Worm (Caenorhabditis elegans) whole organism, L3 larva: ENCODE results near the gene R07B7.6.
A peak's percentile ranks its signal among the peaks of the same experiment; 100 is the strongest.

Experiments used
- R02D3.7 ChIP-seq: fragments of 150-350 bp; optimal IDR thresholded peaks from 2 replicates; lab custom pipeline; 2014; ENCODE audit warnings: missing biosample characterization, missing genetic modification characterization
- ZK546.5 ChIP-seq: sonication (generic microtip); optimal IDR thresholded peaks from 2 replicates; lab custom pipeline; 2017; ENCODE audit warnings: missing biosample characterization, missing genetic modification characterization
- aly-2 ChIP-seq: fragments of 150-350 bp; optimal IDR thresholded peaks from 2 replicates; lab custom pipeline; 2014; ENCODE audit warnings: missing biosample characterization, missing genetic modification characterization
- ama-1 ChIP-seq: fragments of 150-350 bp; optimal IDR thresholded peaks from 2 replicates; lab custom pipeline; 2018
- ceh-16 ChIP-seq: sonication (generic microtip); optimal IDR thresholded peaks from 2 replicates; lab custom pipeline; 2017; ENCODE audit warnings: missing biosample characterization, missing genetic modification characterization
- ceh-28 ChIP-seq: fragments of 150-350 bp; optimal IDR thresholded peaks from 2 replicates; lab custom pipeline; 2014; ENCODE audit warnings: missing biosample characterization, missing genetic modification reagents, missing genetic modification characterization
- ceh-9 ChIP-seq: sonication (generic microtip); optimal IDR thresholded peaks from 2 replicates; lab custom pipeline; 2018; ENCODE audit warnings: missing biosample characterization, missing genetic modification characterization
- daf-12 ChIP-seq: fragments of 150-350 bp; optimal IDR thresholded peaks from 2 replicates; lab custom pipeline; 2014; ENCODE audit warnings: missing biosample characterization, missing genetic modification reagents, missing genetic modification characterization
- egl-27 ChIP-seq: sonication (generic microtip); optimal IDR thresholded peaks from 4 replicates; lab custom pipeline; 2017; ENCODE audit warnings: missing biosample characterization, missing genetic modification reagents, missing genetic modification characterization
- egl-5 ChIP-seq: fragments of 150-350 bp; optimal IDR thresholded peaks from 2 replicates; lab custom pipeline; 2017; ENCODE audit warnings: missing biosample characterization, missing genetic modification reagents, missing genetic modification characterization, inconsistent platforms
- elt-1 ChIP-seq: fragments of 150-350 bp; optimal IDR thresholded peaks from 2 replicates; lab custom pipeline; 2014; ENCODE audit warnings: missing biosample characterization, missing genetic modification characterization
- elt-2 ChIP-seq: sonication (generic microtip); optimal IDR thresholded peaks from 2 replicates; lab custom pipeline; 2016; ENCODE audit warnings: missing genetic modification reagents, mild to moderate bottlenecking, missing genetic modification characterization, missing compliant biosample characterization
- elt-3 ChIP-seq, 3 experiments: fragments of 150-350 bp in 1 of 3; sonication (generic microtip) in 2 of 3; optimal IDR thresholded peaks; 2 replicates in 2 of 3; 4 replicates in 1 of 3; lab custom pipeline; 2014 to 2017; ENCODE audit warnings: missing biosample characterization in 3 of 3, missing genetic modification characterization in 3 of 3
- eor-1 ChIP-seq, 2 experiments: fragments of 150-350 bp; optimal IDR thresholded peaks; 2 replicates each; lab custom pipeline; 2014 to 2018; ENCODE audit warnings: missing biosample characterization in 2 of 2, missing genetic modification characterization in 2 of 2
- fos-1 ChIP-seq: fragments of 150-350 bp; optimal IDR thresholded peaks from 2 replicates; lab custom pipeline; 2014; ENCODE audit warnings: missing biosample characterization, missing genetic modification characterization
- hmg-11 ChIP-seq: sonication (generic microtip); optimal IDR thresholded peaks from 2 replicates; lab custom pipeline; 2016; ENCODE audit warnings: missing genetic modification characterization, missing compliant biosample characterization
- jun-1 ChIP-seq: fragments of 150-350 bp; optimal IDR thresholded peaks from 2 replicates; lab custom pipeline; 2014; ENCODE audit warnings: missing biosample characterization, missing genetic modification reagents, missing genetic modification characterization
- lin-15B ChIP-seq: fragments of 150-350 bp; optimal IDR thresholded peaks from 2 replicates; lab custom pipeline; 2014; ENCODE audit warnings: missing biosample characterization, missing genetic modification characterization
- lin-39 ChIP-seq: fragments of 150-350 bp; optimal IDR thresholded peaks from 2 replicates; lab custom pipeline; 2018; ENCODE audit warnings: missing biosample characterization, missing genetic modification reagents, missing genetic modification characterization
- mdl-1 ChIP-seq: fragments of 150-350 bp; optimal IDR thresholded peaks from 2 replicates; lab custom pipeline; 2014; ENCODE audit warnings: missing biosample characterization, missing genetic modification characterization
- nfya-1 ChIP-seq: sonication (generic microtip); optimal IDR thresholded peaks from 2 replicates; lab custom pipeline; 2017; ENCODE audit warnings: missing genetic modification characterization, mild to moderate bottlenecking, missing compliant biosample characterization, antibody characterized with exemption, moderate library complexity; ENCODE audit not compliant: insufficient read depth
- nhr-11 ChIP-seq: fragments of 150-350 bp; optimal IDR thresholded peaks from 2 replicates; lab custom pipeline; 2014; ENCODE audit warnings: missing biosample characterization, missing genetic modification characterization
- nhr-23 ChIP-seq: fragments of 150-350 bp; optimal IDR thresholded peaks from 2 replicates; lab custom pipeline; 2014; ENCODE audit warnings: missing biosample characterization, missing genetic modification reagents, missing genetic modification characterization
- nhr-237 ChIP-seq: fragments of 150-350 bp; optimal IDR thresholded peaks from 2 replicates; lab custom pipeline; 2014; ENCODE audit warnings: missing biosample characterization, missing genetic modification characterization
- nhr-25 ChIP-seq: sonication (generic microtip); optimal IDR thresholded peaks from 2 replicates; lab custom pipeline; 2017; ENCODE audit warnings: missing biosample characterization, missing genetic modification characterization
- nhr-43 ChIP-seq: sonication (generic microtip); optimal IDR thresholded peaks from 2 replicates; lab custom pipeline; 2016; ENCODE audit warnings: mild to moderate bottlenecking, missing genetic modification characterization, missing compliant biosample characterization; ENCODE audit not compliant: poor library complexity, severe bottlenecking
- nhr-76 ChIP-seq: fragments of 150-350 bp; sonication (generic microtip); optimal IDR thresholded peaks from 5 replicates; lab custom pipeline; 2014; ENCODE audit warnings: missing biosample characterization, missing genetic modification characterization
- nhr-77 ChIP-seq: fragments of 150-350 bp; optimal IDR thresholded peaks from 2 replicates; lab custom pipeline; 2014; ENCODE audit warnings: missing biosample characterization, missing genetic modification characterization
- pha-4 ChIP-seq: fragments of 150-350 bp; optimal IDR thresholded peaks from 2 replicates; lab custom pipeline; 2014; ENCODE audit warnings: missing biosample characterization, missing genetic modification reagents, missing genetic modification characterization
- pqm-1 ChIP-seq: fragments of 150-350 bp; optimal IDR thresholded peaks from 2 replicates; lab custom pipeline; 2017; ENCODE audit warnings: missing biosample characterization, missing genetic modification characterization, inconsistent platforms
- sea-2 ChIP-seq: fragments of 150-350 bp; sonication (generic microtip); optimal IDR thresholded peaks from 4 replicates; lab custom pipeline; 2014; ENCODE audit warnings: missing biosample characterization, missing genetic modification reagents, missing genetic modification characterization
- skn-1 ChIP-seq: fragments of 150-350 bp; optimal IDR thresholded peaks from 2 replicates; lab custom pipeline; 2014; ENCODE audit warnings: missing biosample characterization, missing genetic modification characterization
- snpc-4 ChIP-seq: fragments of 150-350 bp; optimal IDR thresholded peaks from 2 replicates; lab custom pipeline; 2014; ENCODE audit warnings: missing biosample characterization, missing genetic modification characterization
- ztf-4 ChIP-seq: fragments of 150-350 bp; optimal IDR thresholded peaks from 2 replicates; lab custom pipeline; 2014; ENCODE audit warnings: missing biosample characterization, missing genetic modification characterization

Gene R07B7.6

DNA sequence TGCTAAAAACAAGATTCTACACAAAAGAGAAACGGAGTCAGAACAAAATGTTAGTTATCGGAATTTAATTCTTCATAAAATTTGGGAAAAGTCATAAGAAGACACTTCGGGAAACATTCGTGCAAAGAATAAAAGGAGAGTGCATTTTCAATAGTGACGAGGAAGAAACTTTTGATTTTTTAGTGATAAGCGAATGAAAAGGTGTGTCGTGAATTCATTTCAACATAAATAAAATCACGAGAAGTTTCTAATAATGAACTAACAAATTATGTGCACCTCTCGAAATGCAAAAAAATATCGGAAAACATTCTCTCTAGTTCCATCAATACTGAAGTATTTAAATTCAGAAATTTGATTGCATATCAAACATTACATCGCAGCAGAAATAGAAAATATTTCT, 1.2 kb upstream of the R07B7.6 start:
- TF ChIP-seq pha-4 (tag; lab: Kevin White, UChicago) (peak; percentile 57), R02D3.7 (tag; lab: Kevin White, UChicago) (no peak), ceh-28 (tag; lab: Kevin White, UChicago) (no peak), pqm-1 (tag; lab: Kevin White, UChicago) (peak; percentile 75), elt-2 (tag; lab: Kevin White, UChicago) (peak; percentile 68), nfya-1 (tag; lab: Kevin White, UChicago) (no peak), nhr-237 (no peak), eor-1 (tag; optimal IDR thresholded peaks at IDR 0.05; lab: Kevin White, UChicago) (no peak)
- TF ChIP-seq, all 47 proteins: peak for 3

DNA sequence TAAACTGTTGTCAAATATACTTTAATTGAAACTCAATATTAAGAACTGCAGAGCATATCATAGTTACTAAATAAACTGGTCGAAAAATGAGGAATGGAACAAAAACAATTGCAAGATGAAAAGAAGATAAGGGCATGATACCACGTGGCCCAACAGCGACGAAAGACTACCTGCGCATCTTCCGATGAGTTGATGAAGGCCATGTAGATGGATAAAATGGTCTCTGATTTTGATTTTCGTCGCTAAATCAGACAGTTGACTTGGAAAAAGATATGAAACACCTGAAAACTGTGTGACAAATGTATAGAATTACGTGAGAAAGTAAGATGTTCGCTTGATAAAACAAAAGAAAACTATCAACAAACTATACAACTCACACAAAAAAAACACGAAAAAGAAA, 3.3 kb downstream of the R07B7.6 start:
- TF ChIP-seq nhr-23 (tag; lab: Kevin White, UChicago) (peak; percentile 22), nhr-43 (peak; percentile 58), lin-39 (tag; lab: Kevin White, UChicago) (no peak), nhr-76 (tag; lab: Kevin White, UChicago) (no peak), nhr-25 (tag; lab: Kevin White, UChicago) (peak; percentile 85), ceh-9 (no peak), mdl-1 (peak; percentile 1), elt-1 (tag; lab: Kevin White, UChicago) (peak; percentile 55), elt-3 (tag; optimal IDR thresholded peaks at IDR 0.05; lab: Kevin White, UChicago) (peak in 2 of 3 experiments; percentile 12 to 27)
- TF ChIP-seq, all 47 proteins: peak for 6

ce11 chrV:12070419-12070818, 4.4 kb downstream of the R07B7.6 start, which contains the start of gene kmo-1:
TSS of gene kmo-1 (minus strand) at chrV:12070519.
- no peak for TF ChIP-seq skn-1 (tag; lab: Kevin White, UChicago)
- TF ChIP-seq ama-1 = no peak
- TF ChIP-seq ZK546.5 (tag; lab: Kevin White, UChicago) = no peak
- no peak for TF ChIP-seq elt-3 (tag; optimal IDR thresholded peaks at IDR 0.05; lab: Kevin White, UChicago)
- TF ChIP-seq aly-2 = no peak
- TF ChIP-seq lin-39 (tag; lab: Kevin White, UChicago) = no peak
- no peak for TF ChIP-seq nhr-237
- no peak for TF ChIP-seq R02D3.7 (tag; lab: Kevin White, UChicago)
- TF ChIP-seq fos-1 (tag; lab: Kevin White, UChicago) = no peak
- no peak for TF ChIP-seq ceh-16
- TF ChIP-seq daf-12 (tag; lab: Kevin White, UChicago) = no peak
- TF ChIP-seq ztf-4 (tag; lab: Kevin White, UChicago) = no peak
- TF ChIP-seq egl-27 (tag; lab: Kevin White, UChicago) = no peak

DNA sequence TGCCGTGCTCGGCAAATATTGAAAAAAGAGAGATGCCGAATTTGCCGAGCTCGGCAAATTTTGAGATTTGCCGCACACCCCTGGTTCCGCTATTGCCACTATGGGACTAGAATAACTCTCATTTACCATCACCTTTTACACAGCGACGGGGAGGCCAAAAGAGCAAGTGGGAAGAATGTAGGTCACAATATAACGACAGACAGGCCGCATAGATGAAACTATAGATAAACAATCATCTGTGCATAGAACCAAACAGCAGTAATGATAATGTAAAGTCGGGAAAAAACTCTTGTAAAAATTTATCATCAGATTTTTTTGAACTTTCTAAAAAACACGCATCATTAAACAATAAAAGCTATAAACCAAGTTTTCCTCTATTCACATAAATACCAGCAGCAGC, 6.3 kb downstream of the R07B7.6 start, which contains the start of gene kmo-2:
TSS of gene kmo-2 (minus strand) at position 101 of the 400 bp plus-strand sequence.
- no peak for TF ChIP-seq egl-5 (tag; lab: Kevin White, UChicago)
- TF ChIP-seq pqm-1 (tag; lab: Kevin White, UChicago) = no peak
- no peak for TF ChIP-seq nhr-77 (tag; lab: Kevin White, UChicago)
- TF ChIP-seq hmg-11 (tag; lab: Kevin White, UChicago) = no peak
- TF ChIP-seq snpc-4 = no peak
- no peak for TF ChIP-seq mdl-1
- TF ChIP-seq R02D3.7 (tag; lab: Kevin White, UChicago) = no peak
- no peak for TF ChIP-seq elt-2 (tag; lab: Kevin White, UChicago)
- no peak for TF ChIP-seq sea-2
- TF ChIP-seq pha-4 (tag; lab: Kevin White, UChicago) = no peak
- TF ChIP-seq skn-1 (tag; lab: Kevin White, UChicago) = no peak
- TF ChIP-seq egl-27 (tag; lab: Kevin White, UChicago) = no peak
- no peak for TF ChIP-seq ZK546.5 (tag; lab: Kevin White, UChicago)
- no peak for TF ChIP-seq jun-1
- no peak for TF ChIP-seq ztf-4 (tag; lab: Kevin White, UChicago)
- no peak for TF ChIP-seq nhr-11 (tag; lab: Kevin White, UChicago)
- TF ChIP-seq, all 47 proteins: peak for 0

- TF ChIP-seq nhr-77 (tag; lab: Kevin White, UChicago) (no peak), lin-15B (tag; lab: Kevin White, UChicago) (peak; percentile 5), nfya-1 (tag; lab: Kevin White, UChicago) (peak; percentile 5)
These were observed 8.9 kb downstream of the R07B7.6 start for ce11 chrV:12065859-12066258.
